Fruit fly (Drosophila melanogaster) whole organism: ENCODE measurements around the gene CG43084.

Experiments
- Dll ChIP-seq: fragments of >200 bp; optimal IDR thresholded peaks from 2 replicates; lab custom pipeline; 2017
- EcR ChIP-seq, 2 experiments: fragments of >200 bp; optimal IDR thresholded peaks; 2 replicates each; lab custom pipeline; 2017; ENCODE audit warnings: missing biosample characterization in 2 of 2, missing genetic modification characterization in 2 of 2, missing genetic modification reagents in 2 of 2
- psq ChIP-seq: fragments of >200 bp; optimal IDR thresholded peaks from 2 replicates; lab custom pipeline; 2017

dm6 chr3L:15697916-15698315, 47.3 kb downstream of the CG43084 start:
- no peak for TF ChIP-seq Dll (lab: Kevin White, UChicago)
- TF ChIP-seq EcR (GFP tag; optimal IDR thresholded peaks at IDR 0.05; lab: Kevin White, UChicago), result no peak
- TF ChIP-seq psq (lab: Kevin White, UChicago), result no peak
